Worm (Caenorhabditis elegans) whole organism, L4 larva: ENCODE results near the gene txt-18.

Experiments
- ama-1 ChIP-seq: fragments of 150-350 bp; optimal IDR thresholded peaks from 2 replicates; lab custom pipeline; 2014; ENCODE audit warnings: inconsistent platforms, mixed read lengths
- gei-8 ChIP-seq: fragments of 200-800 bp; sonication (Bioruptor generic); optimal IDR thresholded peaks from 2 replicates; lab custom pipeline; 2018; ENCODE audit warnings: mild to moderate bottlenecking, missing genetic modification characterization, missing compliant biosample characterization
- hmg-1.1 ChIP-seq: fragments of 200-800 bp; sonication (Bioruptor generic); IDR thresholded peaks from 2 replicates; pipeline ENCODE4 v1.3.6; 2022; ENCODE audit warnings: missing genetic modification reagents, missing genetic modification characterization, missing compliant biosample characterization
- lin-39 ChIP-seq: fragments of 150-350 bp; optimal IDR thresholded peaks from 2 replicates; lab custom pipeline; 2014; ENCODE audit warnings: missing biosample characterization, missing genetic modification reagents, missing genetic modification characterization
- lsy-2 ChIP-seq, 2 experiments: fragments of 150-350 bp in 1 of 2; sonication (generic microtip) in 1 of 2; optimal IDR thresholded peaks; 2 replicates each; lab custom pipeline; 2014 to 2017; ENCODE audit warnings: missing biosample characterization in 2 of 2, missing genetic modification characterization in 2 of 2
- mdl-1 ChIP-seq, 2 experiments: fragments of 150-350 bp in 1 of 2; sonication (generic microtip) in 1 of 2; optimal IDR thresholded peaks; 2 replicates each; lab custom pipeline; 2014 to 2017; ENCODE audit warnings: missing biosample characterization in 2 of 2, missing genetic modification characterization in 2 of 2
- mxl-2 ChIP-seq: fragments of 200-800 bp; sonication (Bioruptor generic); conservative IDR thresholded peaks from 2 replicates; pipeline ENCODE4 v1.3.6; 2022; ENCODE audit warnings: missing genetic modification reagents, missing genetic modification characterization, missing compliant biosample characterization
- nhr-237 ChIP-seq: sonication (generic microtip); optimal IDR thresholded peaks from 2 replicates; lab custom pipeline; 2017; ENCODE audit warnings: missing biosample characterization, missing genetic modification characterization
- nhr-25 ChIP-seq: sonication (generic microtip); optimal IDR thresholded peaks from 2 replicates; lab custom pipeline; 2017; ENCODE audit warnings: missing genetic modification characterization, mild to moderate bottlenecking, missing compliant biosample characterization, antibody characterized with exemption, moderate library complexity, borderline replicate concordance; ENCODE audit not compliant: insufficient read depth
- nhr-48 ChIP-seq: sonication (generic microtip); optimal IDR thresholded peaks from 2 replicates; lab custom pipeline; 2016; ENCODE audit warnings: mild to moderate bottlenecking, missing genetic modification characterization, missing compliant biosample characterization
- pha-4 ChIP-seq, 2 experiments: fragments of 150-350 bp in 1 of 2; fragments of 200-800 bp in 1 of 2; sonication (Bioruptor generic) in 1 of 2; IDR thresholded peaks in 1 of 2; optimal IDR thresholded peaks in 1 of 2; 2 replicates each; pipeline versions ENCODE4 v1.3.6 to Lab custom; 2014 to 2022; ENCODE audit warnings: missing genetic modification characterization in 2 of 2, missing genetic modification reagents in 2 of 2, missing biosample characterization in 1 of 2, missing compliant biosample characterization in 1 of 2
- rbr-2 ChIP-seq: sonication (generic microtip); optimal IDR thresholded peaks from 2 replicates; lab custom pipeline; 2016; ENCODE audit warnings: missing genotype, missing genetic modification characterization, missing compliant biosample characterization

DNA sequence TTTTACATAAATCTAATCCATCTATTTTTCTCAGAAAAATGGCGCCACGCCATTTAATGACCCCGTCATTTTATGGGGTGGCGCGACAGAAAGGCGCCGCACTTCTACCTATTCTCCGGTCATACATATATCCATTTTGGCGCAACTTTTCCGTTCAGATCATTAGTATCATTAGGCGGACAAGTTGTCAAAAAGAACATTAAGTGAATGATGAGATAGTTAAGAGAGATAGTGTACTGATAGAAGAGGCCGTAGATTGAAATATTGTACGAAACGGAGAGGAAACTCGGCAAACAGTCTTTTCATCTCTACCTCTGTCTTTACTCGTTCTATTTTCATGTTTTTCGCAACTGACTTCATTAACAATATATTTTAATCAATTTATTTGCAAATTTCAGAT is 19.8 kb upstream of the txt-18 start, which contains the start of gene sma-6:
- TF ChIP-seq lsy-2 (tag; optimal IDR thresholded peaks at IDR 0.05; lab: Kevin White, UChicago) (no peak), nhr-48 (tag; lab: Kevin White, UChicago) (no peak), gei-8 (GFP tag; lab: Kevin White, UChicago) (no peak), pha-4 (GFP tag; IDR thresholded peaks at IDR 0.05; lab: Robert Waterston, UW) (no peak), pha-4 (tag; optimal IDR thresholded peaks at IDR 0.05; lab: Kevin White, UChicago) (no peak), nhr-237 (tag; lab: Kevin White, UChicago) (no peak), mdl-1 (tag; optimal IDR thresholded peaks at IDR 0.05; lab: Kevin White, UChicago) (no peak), ama-1 (lab: Kevin White, UChicago) (no peak), hmg-1.1 (GFP tag; lab: Robert Waterston, UW) (no peak), mxl-2 (no peak), lin-39 (tag; lab: Kevin White, UChicago) (no peak), nhr-25 (tag; lab: Kevin White, UChicago) (no peak), rbr-2 (tag; lab: Kevin White, UChicago) (no peak)
